Fruit fly (Drosophila melanogaster): ENCODE results near the gene Sugb.

The Sugb gene

dm6 chr3L:11683819-11684521 is at the start of gene Sugb (continued):
- peak; percentile 7 to 52 for TF ChIP-seq chif (GFP tag; optimal IDR thresholded peaks at IDR 0.05)
- peak; percentile 27 for TF ChIP-seq Lhr (GFP tag; optimal IDR thresholded peaks at IDR 0.05)
- TF ChIP-seq Usf (GFP tag; optimal IDR thresholded peaks at IDR 0.05), result no peak
- TF ChIP-seq CG7745 (tag; optimal IDR thresholded peaks at IDR 0.05), result no peak
- no peak for TF ChIP-seq CG8478 (optimal IDR thresholded peaks at IDR 0.05)
- TF ChIP-seq dm (GFP tag; optimal IDR thresholded peaks at IDR 0.05), result peak; percentile 39
- TF ChIP-seq CG12391 (tag; optimal IDR thresholded peaks at IDR 0.05), result peak; percentile 69
- TF ChIP-seq sens (GFP tag), result peak; percentile 92
- no peak; the same call in 1 of the 2 replicates for TF ChIP-seq ham (GFP tag; IDR thresholded peaks at IDR 0.05)
- peak; percentile 83 for TF ChIP-seq lilli (GFP tag; optimal IDR thresholded peaks at IDR 0.05)
- peak; percentile 35 for TF ChIP-seq CG10267 (tag; optimal IDR thresholded peaks at IDR 0.05)
- TF ChIP-seq schlank (tag; optimal IDR thresholded peaks at IDR 0.05), result peak; percentile 33
- peak; percentile 54 for TF ChIP-seq Meics (GFP tag; optimal IDR thresholded peaks at IDR 0.05)
- TF ChIP-seq CG34376 (GFP tag; optimal IDR thresholded peaks at IDR 0.05), result peak; percentile 39
- TF ChIP-seq CG13894 (tag; optimal IDR thresholded peaks at IDR 0.05), result peak; percentile 78
- peak; percentile 65 for TF ChIP-seq CG12659 (GFP tag; optimal IDR thresholded peaks at IDR 0.05)
- TF ChIP-seq CG13775 (GFP tag; optimal IDR thresholded peaks at IDR 0.05), result peak; percentile 63
- peak; percentile 48 for TF ChIP-seq Ets65A (GFP tag)
- peak; percentile 35; the same call in 1 of the 2 replicates for TF ChIP-seq Awh (GFP tag; IDR thresholded peaks at IDR 0.05)
- peak; percentile 27; the same call in 1 of the 2 replicates for TF ChIP-seq ranshi (GFP tag; IDR thresholded peaks at IDR 0.05)
- TF ChIP-seq Hsf (GFP tag; optimal IDR thresholded peaks at IDR 0.05), result peak; percentile 70
- TF ChIP-seq Bgb (GFP tag; IDR thresholded peaks at IDR 0.05; ENCODE audit: partially characterized antibody), result peak; percentile 30; the same call in 1 of the 2 replicates
- TF ChIP-seq CG1647 (GFP tag; optimal IDR thresholded peaks at IDR 0.05), result peak; percentile 73
- TF ChIP-seq dmrt11E (tag; optimal IDR thresholded peaks at IDR 0.05), result peak; percentile 23
- TF ChIP-seq Max (GFP tag; optimal IDR thresholded peaks at IDR 0.05), result no peak
- TF ChIP-seq CG7839 (tag; optimal IDR thresholded peaks at IDR 0.05), result peak; percentile 67
- TF ChIP-seq zfh2 (GFP tag; optimal IDR thresholded peaks at IDR 0.05), result peak; percentile 76
- peak; percentile 79 for TF ChIP-seq exex (tag; optimal IDR thresholded peaks at IDR 0.05)
- TF ChIP-seq gcm (GFP tag; optimal IDR thresholded peaks at IDR 0.05), result peak; percentile 59
- peak; percentile 97 for TF ChIP-seq Deaf1 (tag; optimal IDR thresholded peaks at IDR 0.05)
- peak; percentile 51; the same call in 1 of the 2 replicates for TF ChIP-seq CG7372 (GFP tag; IDR thresholded peaks at IDR 0.05)
- TF ChIP-seq Six4 (GFP tag; optimal IDR thresholded peaks at IDR 0.05), result no peak
- no peak for TF ChIP-seq repo (GFP tag; optimal IDR thresholded peaks at IDR 0.05)
- peak; percentile 14 for TF ChIP-seq CG8290 (GFP tag; optimal IDR thresholded peaks at IDR 0.05)
- TF ChIP-seq CG8290 (tag; optimal IDR thresholded peaks at IDR 0.05), result peak in 1 of 2 experiments; percentile 37
- TF ChIP-seq sna (GFP tag; IDR thresholded peaks at IDR 0.05; ENCODE audit: partially characterized antibody), result peak; percentile 71
- no peak for TF ChIP-seq CG3065 (GFP tag; optimal IDR thresholded peaks at IDR 0.05)
- no peak for TF ChIP-seq CTCF (GFP tag; optimal IDR thresholded peaks at IDR 0.05)
- TF ChIP-seq Hmx (GFP tag; optimal IDR thresholded peaks at IDR 0.05), result peak; percentile 27
- TF ChIP-seq dysf (GFP tag; IDR thresholded peaks at IDR 0.05), result peak; percentile 66; the same call in 1 of the 3 replicates
- peak; percentile 46; the same call in 1 of the 2 replicates for TF ChIP-seq CG6272 (GFP tag; IDR thresholded peaks at IDR 0.05)
- no peak for TF ChIP-seq h (optimal IDR thresholded peaks at IDR 0.05)
- TF ChIP-seq abd-A (tag; optimal IDR thresholded peaks at IDR 0.05), result peak; percentile 78
- no peak for TF ChIP-seq Sry-β (GFP tag; optimal IDR thresholded peaks at IDR 0.05)
- no peak for TF ChIP-seq ERR (GFP tag; optimal IDR thresholded peaks at IDR 0.05)
- peak; percentile 7 for TF ChIP-seq Camta (GFP tag; optimal IDR thresholded peaks at IDR 0.05)
- no peak for TF ChIP-seq ttk (GFP tag; IDR thresholded peaks at IDR 0.05)
- TF ChIP-seq mld (GFP tag; IDR thresholded peaks at IDR 0.05; ENCODE audit: partially characterized antibody), result no peak
- peak; percentile 61 for TF ChIP-seq CG11723 (GFP tag; optimal IDR thresholded peaks at IDR 0.05)
- no peak for TF ChIP-seq CG7928 (GFP tag; optimal IDR thresholded peaks at IDR 0.05)
- no peak for TF ChIP-seq CG6791 (GFP tag; IDR thresholded peaks at IDR 0.05; ENCODE audit: partially characterized antibody)

Data from whole organism, embryonic.